Fruit fly (Drosophila melanogaster): ENCODE data around the gene CG1316.

The CG1316 gene

DNA sequence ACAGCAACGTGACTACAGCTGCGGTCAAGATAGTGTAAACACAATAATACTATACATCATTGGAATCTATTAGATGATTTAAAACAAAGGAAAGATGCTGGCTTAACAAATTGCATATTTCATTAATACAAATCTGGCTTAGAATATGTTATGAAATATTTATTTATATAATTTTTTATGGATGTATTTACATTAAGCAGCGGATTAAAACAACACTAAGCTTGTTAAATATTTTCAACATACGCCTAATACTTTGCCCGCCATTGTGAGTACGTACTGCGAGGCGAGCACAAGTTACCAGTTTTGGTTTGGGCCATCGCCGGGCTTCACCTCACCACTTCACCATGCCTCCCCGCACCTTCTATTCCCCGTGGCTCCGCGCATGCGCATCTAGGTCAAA, 13.7 kb upstream of the CG1316 start (continued):
- peak; percentile 44 for TF ChIP-seq CG4328 (GFP tag; optimal IDR thresholded peaks at IDR 0.05)
- peak; percentile 79 for TF ChIP-seq Ptx1 (GFP tag; IDR thresholded peaks at IDR 0.05)
- no peak for TF ChIP-seq otp (GFP tag; IDR thresholded peaks at IDR 0.05)
- peak; percentile 81 for TF ChIP-seq nmo (GFP tag; optimal IDR thresholded peaks at IDR 0.05)
- TF ChIP-seq CG7839 (tag; optimal IDR thresholded peaks at IDR 0.05) = peak; percentile 84
- peak; percentile 44 for TF ChIP-seq HmgZ (tag; optimal IDR thresholded peaks at IDR 0.05)
- TF ChIP-seq Taf1 (GFP tag; IDR thresholded peaks at IDR 0.05) = peak; percentile 18; the same call in 1 of the 2 replicates
- no peak for TF ChIP-seq tx (GFP tag; optimal IDR thresholded peaks at IDR 0.05)
- 0 out of 2 replicates have a peak, but pooled peaks have one; percentile 17 for TF ChIP-seq CG10321 (GFP tag; IDR thresholded peaks at IDR 0.05)
- TF ChIP-seq croc (GFP tag; conservative IDR thresholded peaks at IDR 0.05) = peak; percentile 60
- peak; percentile 16 for TF ChIP-seq CG12942 (GFP tag; optimal IDR thresholded peaks at IDR 0.05)
- peak; percentile 77 for TF ChIP-seq lab (GFP tag; optimal IDR thresholded peaks at IDR 0.05)
- peak; percentile 60 for TF ChIP-seq ind (GFP tag; optimal IDR thresholded peaks at IDR 0.05)
- peak; percentile 15 for TF ChIP-seq MTF-1 (GFP tag; optimal IDR thresholded peaks at IDR 0.05; ENCODE audit: borderline replicate concordance)
- peak; percentile 74 for TF ChIP-seq CG13296 (GFP tag; optimal IDR thresholded peaks at IDR 0.05)
- TF ChIP-seq CG15011 (GFP tag; optimal IDR thresholded peaks at IDR 0.05) = peak; percentile 42
- TF ChIP-seq Meics (GFP tag; optimal IDR thresholded peaks at IDR 0.05) = peak; percentile 67
- peak; percentile 47; the same call in 1 of the 2 replicates for TF ChIP-seq CG7372 (GFP tag; IDR thresholded peaks at IDR 0.05)
- TF ChIP-seq CG1603 (tag; optimal IDR thresholded peaks at IDR 0.05) = peak; percentile 6
- peak; percentile 81 for TF ChIP-seq phol (tag; optimal IDR thresholded peaks at IDR 0.05)
- TF ChIP-seq E2f2 (GFP tag; IDR thresholded peaks at IDR 0.05) = peak; percentile 59
- TF ChIP-seq gsb-n (tag; optimal IDR thresholded peaks at IDR 0.05) = peak; percentile 61
- TF ChIP-seq chn (GFP tag; optimal IDR thresholded peaks at IDR 0.05) = no peak
- peak; percentile 60 for TF ChIP-seq CrebB (tag; optimal IDR thresholded peaks at IDR 0.05)
- TF ChIP-seq CG8281 (tag; optimal IDR thresholded peaks at IDR 0.05) = peak; percentile 40
- 0 out of 3 replicates have a peak, but pooled peaks have one; percentile 25 for TF ChIP-seq Dbx (GFP tag; IDR thresholded peaks at IDR 0.05)
- TF ChIP-seq abd-A (tag; optimal IDR thresholded peaks at IDR 0.05) = no peak
- TF ChIP-seq br (optimal IDR thresholded peaks at IDR 0.05) = no peak
- TF ChIP-seq Xbp1 (GFP tag; optimal IDR thresholded peaks at IDR 0.05) = peak; percentile 54
- TF ChIP-seq CG18011 (GFP tag; optimal IDR thresholded peaks at IDR 0.05) = peak; percentile 32
- TF ChIP-seq seq (GFP tag; IDR thresholded peaks at IDR 0.05) = peak; percentile 62; the same call in 1 of the 2 replicates
- peak; percentile 35; the same call in 1 of the 2 replicates for TF ChIP-seq CG4404 (GFP tag; IDR thresholded peaks at IDR 0.05)
- no peak for TF ChIP-seq NK7.1 (GFP tag; optimal IDR thresholded peaks at IDR 0.05)
- peak; percentile 15 for TF ChIP-seq CG8359 (GFP tag; optimal IDR thresholded peaks at IDR 0.05; ENCODE audit: borderline replicate concordance)
- TF ChIP-seq Dref (GFP tag; IDR thresholded peaks at IDR 0.05) = no peak
- peak; percentile 20 for TF ChIP-seq CG15514 (GFP tag; optimal IDR thresholded peaks at IDR 0.05)
- no peak for TF ChIP-seq Opbp (GFP tag; IDR thresholded peaks at IDR 0.05; ENCODE audit: partially characterized antibody)
- peak; percentile 74 for TF ChIP-seq oc (tag; optimal IDR thresholded peaks at IDR 0.05)
- no peak for TF ChIP-seq Scr (GFP tag; IDR thresholded peaks at IDR 0.05; ENCODE audit: partially characterized antibody)
- no peak for TF ChIP-seq CG13894 (tag; optimal IDR thresholded peaks at IDR 0.05)
- no peak for TF ChIP-seq HLH4C (GFP tag; IDR thresholded peaks at IDR 0.05; ENCODE audit: partially characterized antibody)
- TF ChIP-seq CG11456 (GFP tag; IDR thresholded peaks at IDR 0.05) = 0 out of 3 replicates have a peak, but pooled peaks have one; percentile 28
- no peak for TF ChIP-seq TFAM (GFP tag; optimal IDR thresholded peaks at IDR 0.05)
- peak; percentile 72 for TF ChIP-seq Asciz (GFP tag; optimal IDR thresholded peaks at IDR 0.05)
- no peak for TF ChIP-seq Neu2 (GFP tag; optimal IDR thresholded peaks at IDR 0.05; ENCODE audit: borderline replicate concordance)
- TF ChIP-seq CG9609 (GFP tag; optimal IDR thresholded peaks at IDR 0.05) = no peak
- peak; percentile 80 for TF ChIP-seq dysf (GFP tag; IDR thresholded peaks at IDR 0.05)
- TF ChIP-seq kah (GFP tag; optimal IDR thresholded peaks at IDR 0.05) = peak; percentile 56
- peak; percentile 75 for TF ChIP-seq ara (GFP tag; IDR thresholded peaks at IDR 0.05)
- peak; percentile 75 for TF ChIP-seq Drgx (GFP tag; IDR thresholded peaks at IDR 0.05)
